Fruit fly (Drosophila melanogaster) whole organism: ENCODE measurements around the gene CG11550.

Experiments used
- EcR ChIP-seq, 2 experiments: fragments of >200 bp; optimal IDR thresholded peaks; 2 replicates each; lab custom pipeline; 2017; ENCODE audit warnings: missing biosample characterization in 2 of 2, missing genetic modification characterization in 2 of 2, missing genetic modification reagents in 2 of 2
- pan ChIP-seq: fragments of >200 bp; optimal IDR thresholded peaks from 2 replicates; lab custom pipeline; 2017
- psq ChIP-seq: fragments of >200 bp; optimal IDR thresholded peaks from 2 replicates; lab custom pipeline; 2017
- usp ChIP-seq: fragments of >200 bp; optimal IDR thresholded peaks from 2 replicates; lab custom pipeline; 2017; ENCODE audit warnings: missing biosample characterization, missing genetic modification characterization, mixed read lengths

DNA sequence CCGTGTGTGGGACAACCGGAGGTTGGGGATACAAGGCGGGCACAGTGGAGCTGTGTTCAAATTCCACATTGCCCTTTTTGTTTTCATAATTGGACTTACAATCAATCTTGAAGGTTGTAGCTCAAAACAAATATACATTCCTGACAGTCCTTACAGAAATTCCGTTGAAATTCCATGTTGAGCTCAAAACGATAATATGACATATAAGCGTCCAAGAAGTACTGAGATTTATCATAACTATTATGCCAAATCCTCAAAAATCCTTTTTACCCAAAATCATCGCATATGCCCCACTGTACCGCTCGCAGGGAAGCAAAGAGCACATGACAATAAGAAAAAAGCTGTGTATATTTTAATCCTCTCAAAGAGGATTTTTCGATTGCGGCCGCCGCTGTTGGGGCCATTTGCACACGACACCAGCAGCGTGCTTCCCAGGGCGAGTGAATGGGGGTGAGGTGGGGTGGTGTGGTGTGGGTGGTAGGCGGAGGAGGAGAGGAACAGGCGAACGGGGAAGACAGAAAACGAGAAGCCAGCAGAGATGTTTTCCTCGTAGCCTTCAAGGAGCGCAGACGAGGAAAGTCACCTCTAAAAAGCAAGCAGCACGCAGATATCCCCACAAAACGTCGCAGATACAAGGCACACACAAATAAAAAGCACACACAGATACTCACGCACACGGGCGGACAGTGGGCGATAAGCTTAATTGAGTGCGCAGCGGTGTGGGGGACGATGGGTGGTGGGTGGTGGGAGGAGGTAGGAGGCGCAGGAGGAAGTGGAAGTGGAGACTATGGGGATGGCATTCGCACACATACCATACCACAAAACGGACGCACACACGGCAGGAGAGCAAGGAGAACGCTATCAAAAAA lies 37.9 kb upstream of the CG11550 start:
- TF ChIP-seq pan (lab: Kevin White, UChicago) (no peak), EcR (GFP tag; optimal IDR thresholded peaks at IDR 0.05; lab: Kevin White, UChicago) (no peak), psq (no peak), usp (GFP tag; lab: Kevin White, UChicago) (no peak)
